Worm (Caenorhabditis elegans) whole organism, L4/young adult: ENCODE results near the gene otpl-1.

ENCODE experiments used
- W03F9.2 ChIP-seq: fragments of 150-350 bp; optimal IDR thresholded peaks from 2 replicates; lab custom pipeline; 2014; ENCODE audit warnings: missing biosample characterization, missing genetic modification characterization
- dao-5 ChIP-seq: sonication (generic microtip); optimal IDR thresholded peaks from 2 replicates; lab custom pipeline; 2016; ENCODE audit warnings: missing genotype, missing genetic modification characterization, moderate library complexity, missing compliant biosample characterization
- him-1 ChIP-seq: sonication (generic microtip); optimal IDR thresholded peaks from 2 replicates; lab custom pipeline; 2016; ENCODE audit warnings: missing genotype, missing genetic modification reagents, missing genetic modification characterization, missing compliant biosample characterization

Gene otpl-1

DNA sequence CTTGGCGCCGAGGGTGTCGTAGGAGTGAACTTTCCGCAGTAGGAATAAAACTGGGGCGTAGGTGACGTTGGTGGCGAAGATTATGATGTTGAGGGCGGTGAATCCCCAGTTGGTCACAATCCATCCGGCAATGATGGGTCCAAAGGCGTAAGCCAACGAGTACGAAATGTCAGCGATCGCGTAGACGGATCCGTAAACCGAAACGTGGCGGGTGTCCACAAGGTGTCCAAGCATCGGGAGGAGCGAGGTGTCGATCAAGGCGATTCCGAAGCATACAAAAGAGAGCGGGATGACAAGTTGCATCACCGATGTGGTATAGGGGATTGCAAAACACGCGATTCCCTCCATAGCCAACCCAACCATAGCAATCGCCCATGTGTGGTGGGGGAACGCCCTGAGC is 49.9 kb downstream of the otpl-1 start:
- TF ChIP-seq dao-5 (tag; lab: Kevin White, UChicago) (no peak), W03F9.2 (tag; lab: Kevin White, UChicago) (no peak), him-1 (tag; lab: Kevin White, UChicago) (no peak)

DNA sequence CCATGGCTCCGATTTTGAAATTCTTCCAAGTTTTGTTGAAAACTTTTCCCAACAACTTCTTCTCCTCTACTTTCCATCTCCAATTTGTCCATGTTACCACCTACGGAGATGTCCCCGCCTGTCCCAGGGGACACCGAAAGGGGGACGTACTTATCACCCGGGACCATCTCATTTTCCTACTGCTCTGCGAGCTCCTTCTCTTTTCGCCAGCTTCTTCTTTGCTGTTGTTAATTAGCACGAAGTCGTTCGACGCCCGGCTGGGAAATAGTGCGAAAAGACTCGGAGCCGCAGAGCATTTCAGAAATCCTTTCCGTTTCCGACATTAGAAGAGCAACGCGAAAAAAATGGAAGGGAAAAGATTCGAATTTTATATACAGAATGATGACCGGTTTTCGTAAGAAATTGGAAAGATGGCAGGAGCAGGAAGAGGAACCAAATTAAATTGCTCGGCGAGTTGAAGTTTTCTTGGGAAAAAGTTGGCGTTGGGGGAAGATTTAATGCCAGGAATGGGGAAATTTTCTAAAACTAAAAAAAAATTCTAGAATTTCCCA is 53.1 kb downstream of the otpl-1 start:
- no peak for TF ChIP-seq him-1 (tag; lab: Kevin White, UChicago)
- no peak for TF ChIP-seq W03F9.2 (tag; lab: Kevin White, UChicago)
- no peak for TF ChIP-seq dao-5 (tag; lab: Kevin White, UChicago)

DNA sequence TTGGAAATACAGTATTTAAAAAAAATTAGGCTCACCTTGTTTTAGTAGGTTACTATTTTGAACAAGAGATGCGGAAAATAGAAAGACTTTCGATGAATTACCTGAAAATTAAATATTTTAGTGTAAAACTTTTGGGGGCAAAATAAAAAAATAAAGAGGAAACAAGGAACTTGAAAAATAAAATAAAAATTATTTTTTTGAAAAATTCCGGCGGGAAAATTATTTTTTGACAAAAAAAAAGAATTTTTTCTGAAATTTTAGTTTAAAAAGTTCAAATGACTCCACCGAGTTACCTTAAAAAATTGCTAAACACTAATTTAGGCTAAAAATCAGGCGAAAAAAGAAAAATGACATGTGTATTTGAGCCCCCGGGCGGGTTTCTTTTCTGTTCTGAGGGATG is 55.8 kb downstream of the otpl-1 start, which contains the start of the genes cha-1 and unc-17:
Gene cha-1 (minus strand): TSS at position 101 of the 400 bp plus-strand sequence.
Gene unc-17 (minus strand): TSS at position 103 of the 400 bp plus-strand sequence.
- TF ChIP-seq him-1 (tag; lab: Kevin White, UChicago) (no peak), dao-5 (tag; lab: Kevin White, UChicago) (no peak), W03F9.2 (tag; lab: Kevin White, UChicago) (no peak)

DNA sequence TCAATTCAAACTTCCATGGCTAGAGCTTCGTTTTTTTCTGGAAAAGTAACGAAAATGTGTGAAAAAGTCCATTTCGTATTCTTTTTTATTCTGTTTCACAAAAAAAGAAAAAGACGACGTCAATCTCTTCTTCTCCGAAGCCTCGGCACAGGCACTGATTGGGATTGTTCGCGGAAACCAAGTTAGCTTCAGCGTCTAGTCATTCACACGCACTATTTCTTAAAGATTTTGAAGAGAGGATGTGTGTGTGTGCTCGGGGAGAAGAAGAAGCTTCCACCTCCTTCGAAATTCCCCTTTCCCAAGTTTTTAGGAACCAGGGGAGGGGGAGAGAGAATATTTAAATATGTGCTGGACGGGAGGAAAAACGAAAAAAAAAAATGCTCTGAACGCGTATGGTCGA is 57.7 kb downstream of the otpl-1 start:
- TF ChIP-seq W03F9.2 (tag; lab: Kevin White, UChicago) (no peak), him-1 (tag; lab: Kevin White, UChicago) (no peak), dao-5 (tag; lab: Kevin White, UChicago) (no peak)
